Worm (Caenorhabditis elegans): ENCODE results near the gene ZK1307.7.

DNA sequence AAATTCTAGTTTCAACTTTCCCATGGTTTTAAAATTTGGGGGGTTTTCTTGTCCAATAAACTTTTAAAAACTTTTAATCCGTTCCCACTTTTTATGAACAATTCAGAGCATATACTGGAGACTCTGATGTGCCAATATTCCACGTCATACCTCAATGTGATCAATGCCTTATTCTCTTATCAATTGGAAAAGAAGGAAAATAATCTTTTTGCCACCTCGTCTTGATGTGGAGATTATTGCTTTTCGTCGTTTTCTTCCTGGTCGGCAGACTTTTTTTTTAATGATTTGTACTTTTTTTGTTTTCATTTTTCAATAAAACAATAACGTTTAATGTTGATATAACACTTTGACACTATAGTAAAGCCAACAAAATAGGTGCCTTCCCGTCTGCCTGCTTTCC is 41.1 kb downstream of the ZK1307.7 start:
- TF ChIP-seq pha-4 (tag; optimal IDR thresholded peaks at IDR 0.05) (no peak), npax-4 (tag; optimal IDR thresholded peaks at IDR 0.05) (no peak), tbx-2 (tag; optimal IDR thresholded peaks at IDR 0.05) (no peak), pag-3 (tag; optimal IDR thresholded peaks at IDR 0.05; ENCODE audit: borderline replicate concordance) (no peak), unc-42 (tag; optimal IDR thresholded peaks at IDR 0.05) (no peak), lim-6 (tag; optimal IDR thresholded peaks at IDR 0.05) (no peak), fkh-10 (GFP tag; optimal IDR thresholded peaks at IDR 0.05) (no peak), ceh-19 (GFP tag; optimal IDR thresholded peaks at IDR 0.05) (no peak), dve-1 (tag; optimal IDR thresholded peaks at IDR 0.05) (no peak), C08G9.2 (tag; optimal IDR thresholded peaks at IDR 0.05) (no peak), hlh-30 (tag; optimal IDR thresholded peaks at IDR 0.05; ENCODE audit: insufficient read depth) (no peak), nhr-11 (tag; optimal IDR thresholded peaks at IDR 0.05) (no peak)
